Fruit fly (Drosophila melanogaster) S2 (cell line): Measurements from ENCODE around the gene CG15169.

ENCODE experiments used
- CG8478 ChIP-seq: fragments of >200 bp; optimal IDR thresholded peaks from 2 replicates; lab custom pipeline; 2018
- CTCF ChIP-seq, 2 experiments: fragments of >200 bp; optimal IDR thresholded peaks; 2 replicates each; lab custom pipeline; 2018

- TF ChIP-seq CG8478 (lab: Kevin White, UChicago) (no peak), CTCF (optimal IDR thresholded peaks at IDR 0.05; lab: Kevin White, UChicago) (no peak)
Measured at dm6 chr2L:18968370-18969105, 22.3 kb upstream of the CG15169 start, which contains the start of the genes Nak and Tango6.
